Fruit fly (Drosophila melanogaster): ENCODE data around the gene CG42367.

The CG42367 gene

dm6 chr2L:9943521-9943920, 13.1 kb downstream of the CG42367 start (continued):
- TF ChIP-seq CG13624 (GFP tag; optimal IDR thresholded peaks at IDR 0.05) (no peak), CG3407 (GFP tag; optimal IDR thresholded peaks at IDR 0.05) (no peak), lab (GFP tag; optimal IDR thresholded peaks at IDR 0.05) (peak; percentile 86), CG8290 (GFP tag; optimal IDR thresholded peaks at IDR 0.05) (no peak), CG8290 (tag; optimal IDR thresholded peaks at IDR 0.05) (peak in 1 of 2 experiments; percentile 85), ftz-f1 (GFP tag; optimal IDR thresholded peaks at IDR 0.05) (peak; percentile 39), Taf1 (GFP tag; IDR thresholded peaks at IDR 0.05) (no peak), CG2199 (GFP tag; IDR thresholded peaks at IDR 0.05) (no peak), Nf-YA (GFP tag; IDR thresholded peaks at IDR 0.05) (no peak), zfh1 (GFP tag; IDR thresholded peaks at IDR 0.05) (no peak), Dip2 (GFP tag; IDR thresholded peaks at IDR 0.05) (no peak), rib (GFP tag; IDR thresholded peaks at IDR 0.05) (peak; percentile 73), sd (tag; optimal IDR thresholded peaks at IDR 0.05) (peak; percentile 92), vnd (GFP tag; IDR thresholded peaks at IDR 0.05; ENCODE audit: partially characterized antibody) (no peak), unc-4 (GFP tag; IDR thresholded peaks at IDR 0.05; ENCODE audit: partially characterized antibody) (no peak), Deaf1 (tag; optimal IDR thresholded peaks at IDR 0.05) (peak; percentile 39), D19A (tag; optimal IDR thresholded peaks at IDR 0.05) (peak; percentile 96), Pdp1 (GFP tag; optimal IDR thresholded peaks at IDR 0.05) (peak in 1 of 2 experiments; percentile 32), CG32532 (GFP tag; IDR thresholded peaks at IDR 0.05) (peak; percentile 48; the same call in 1 of the 2 replicates), CG31365 (tag; optimal IDR thresholded peaks at IDR 0.05) (peak; percentile 29), Hey (tag; optimal IDR thresholded peaks at IDR 0.05) (peak; percentile 51), hb (GFP tag; IDR thresholded peaks at IDR 0.05; ENCODE audit: partially characterized antibody) (no peak), gro (GFP tag; optimal IDR thresholded peaks at IDR 0.05) (peak; percentile 60), CG42726 (GFP tag; IDR thresholded peaks at IDR 0.05; ENCODE audit: partially characterized antibody) (no peak), CG1603 (tag; optimal IDR thresholded peaks at IDR 0.05) (peak; percentile 22), usp (GFP tag; optimal IDR thresholded peaks at IDR 0.05) (no peak), CG34376 (GFP tag; optimal IDR thresholded peaks at IDR 0.05) (peak; percentile 84), CG6791 (GFP tag; IDR thresholded peaks at IDR 0.05; ENCODE audit: partially characterized antibody) (no peak), CG11696 (GFP tag; IDR thresholded peaks at IDR 0.05) (no peak), CG18599 (GFP tag; optimal IDR thresholded peaks at IDR 0.05) (peak; percentile 67), Fer3 (tag; optimal IDR thresholded peaks at IDR 0.05) (peak; percentile 48), br (optimal IDR thresholded peaks at IDR 0.05) (no peak), CG2129 (GFP tag; IDR thresholded peaks at IDR 0.05; ENCODE audit: partially characterized antibody) (no peak), maf-S (GFP tag; optimal IDR thresholded peaks at IDR 0.05) (peak; percentile 3), CG30020 (tag; optimal IDR thresholded peaks at IDR 0.05) (no peak), CG17385 (GFP tag; optimal IDR thresholded peaks at IDR 0.05) (peak; percentile 4), CG2678 (tag; optimal IDR thresholded peaks at IDR 0.05) (peak; percentile 42), NfI (GFP tag; optimal IDR thresholded peaks at IDR 0.05) (peak; percentile 23), Sry-δ (GFP tag; optimal IDR thresholded peaks at IDR 0.05) (no peak), fd102C (GFP tag; optimal IDR thresholded peaks at IDR 0.05) (no peak), CG11093 (GFP tag; IDR thresholded peaks at IDR 0.05) (0 out of 3 replicates have a peak, but pooled peaks have one; percentile 14), mirr (GFP tag; optimal IDR thresholded peaks at IDR 0.05) (peak; percentile 99), CG7987 (GFP tag; optimal IDR thresholded peaks at IDR 0.05) (no peak), HmgZ (tag; optimal IDR thresholded peaks at IDR 0.05) (peak; percentile 57), CG18011 (GFP tag; optimal IDR thresholded peaks at IDR 0.05) (no peak), Atf6 (GFP tag; IDR thresholded peaks at IDR 0.05) (peak; percentile 62; the same call in 1 of the 2 replicates), CTCF (GFP tag; optimal IDR thresholded peaks at IDR 0.05) (no peak), Ptx1 (GFP tag; IDR thresholded peaks at IDR 0.05) (0 out of 2 replicates have a peak, but pooled peaks have one; percentile 13), Trl (optimal IDR thresholded peaks at IDR 0.05) (no peak), Trl (GFP tag; optimal IDR thresholded peaks at IDR 0.05) (no peak), CG11560 (tag; IDR thresholded peaks at IDR 0.05) (no peak), CG15514 (GFP tag; optimal IDR thresholded peaks at IDR 0.05) (peak; percentile 15)

Measured in whole organism, embryonic.